Fruit fly (Drosophila melanogaster) whole organism, prepupa: Measurements from ENCODE around the gene Bub1.

Source experiments
- CG10669 ChIP-seq: fragments of 200-800 bp; sonication (Bioruptor generic); optimal IDR thresholded peaks from 3 replicates; lab custom pipeline; 2018; ENCODE audit warnings: missing biosample characterization, mild to moderate bottlenecking, missing genetic modification characterization, moderate library complexity
- CG11294 ChIP-seq: fragments of 200-800 bp; sonication (Bioruptor generic); IDR thresholded peaks from 2 replicates; pipeline ENCODE4 v1.3.6; 2022; ENCODE audit warnings: missing biosample characterization, missing genetic modification characterization
- CG11762 ChIP-seq: fragments of 200-800 bp; sonication (Bioruptor generic); optimal IDR thresholded peaks from 3 replicates; lab custom pipeline; 2016; ENCODE audit warnings: missing biosample characterization, missing genetic modification characterization; ENCODE audit not compliant: insufficient read depth
- CG11902 ChIP-seq: fragments of 200-800 bp; sonication (Bioruptor generic); optimal IDR thresholded peaks from 3 replicates; lab custom pipeline; 2016; ENCODE audit warnings: missing biosample characterization, missing genetic modification characterization
- CG1621 ChIP-seq: fragments of 200-800 bp; sonication (Bioruptor generic); optimal IDR thresholded peaks from 3 replicates; lab custom pipeline; 2018; ENCODE audit warnings: missing biosample characterization, mild to moderate bottlenecking, missing genetic modification characterization
- CG16779 ChIP-seq: fragments of 200-800 bp; sonication (Bioruptor generic); optimal IDR thresholded peaks from 3 replicates; lab custom pipeline; 2017; ENCODE audit warnings: missing biosample characterization, mild to moderate bottlenecking, missing genetic modification characterization
- CG3032 ChIP-seq: fragments of 200-800 bp; optimal IDR thresholded peaks from 2 replicates; lab custom pipeline; 2019; ENCODE audit warnings: missing biosample characterization, mild to moderate bottlenecking, missing genetic modification characterization, moderate library complexity
- CG31627 ChIP-seq: fragments of 200-800 bp; sonication (Bioruptor generic); optimal IDR thresholded peaks from 3 replicates; lab custom pipeline; 2016; ENCODE audit warnings: missing biosample characterization, missing genetic modification characterization
- CG3919 ChIP-seq: fragments of 200-800 bp; sonication (Bioruptor generic); optimal IDR thresholded peaks from 3 replicates; lab custom pipeline; 2016; ENCODE audit warnings: missing biosample characterization, missing genetic modification characterization
- CG4318 ChIP-seq: fragments of 200-800 bp; sonication (Bioruptor generic); optimal IDR thresholded peaks from 3 replicates; lab custom pipeline; 2017; ENCODE audit warnings: missing biosample characterization, mild to moderate bottlenecking, missing genetic modification characterization
- CG6163 ChIP-seq: fragments of 200-800 bp; sonication (Bioruptor generic); IDR thresholded peaks from 3 replicates; pipeline ENCODE4 v1.3.6; 2022; ENCODE audit warnings: missing biosample characterization, missing genetic modification characterization
- CG6792 ChIP-seq: fragments of 200-800 bp; sonication (Bioruptor generic); optimal IDR thresholded peaks from 3 replicates; lab custom pipeline; 2016; ENCODE audit warnings: missing biosample characterization, missing genetic modification characterization
- CG6808 ChIP-seq: fragments of 200-800 bp; sonication (Bioruptor generic); optimal IDR thresholded peaks from 3 replicates; lab custom pipeline; 2017; ENCODE audit warnings: missing biosample characterization, missing genetic modification characterization, mild to moderate bottlenecking, moderate library complexity, missing genetic modification reagents
- CG6854 ChIP-seq: fragments of 200-800 bp; sonication (Bioruptor generic); optimal IDR thresholded peaks from 2 replicates; lab custom pipeline; 2017; ENCODE audit warnings: missing biosample characterization, mild to moderate bottlenecking, missing genetic modification characterization
- CG7368 ChIP-seq: fragments of 200-800 bp; sonication (Bioruptor generic); optimal IDR thresholded peaks from 3 replicates; lab custom pipeline; 2016; ENCODE audit warnings: missing biosample characterization, missing genetic modification characterization
- CG8119 ChIP-seq: fragments of 200-800 bp; sonication (Bioruptor generic); IDR thresholded peaks from 3 replicates; pipeline ENCODE4 v1.3.6; 2022; ENCODE audit warnings: missing biosample characterization, missing genetic modification characterization
- CG8319 ChIP-seq: fragments of 200-800 bp; sonication (Bioruptor generic); optimal IDR thresholded peaks from 3 replicates; lab custom pipeline; 2016; ENCODE audit warnings: missing biosample characterization, missing genetic modification characterization
- CG8632 ChIP-seq: fragments of 200-800 bp; sonication (Bioruptor generic); optimal IDR thresholded peaks from 3 replicates; lab custom pipeline; 2016; ENCODE audit warnings: missing biosample characterization, missing genetic modification characterization
- CG9139 ChIP-seq: fragments of 200-800 bp; sonication (Bioruptor generic); optimal IDR thresholded peaks from 3 replicates; lab custom pipeline; 2017; ENCODE audit warnings: missing biosample characterization, mild to moderate bottlenecking, missing genetic modification characterization
- Eip75B ChIP-seq: fragments of 200-800 bp; sonication (Bioruptor generic); optimal IDR thresholded peaks from 3 replicates; lab custom pipeline; 2016; ENCODE audit warnings: missing biosample characterization, missing genetic modification characterization
- Ets21C ChIP-seq: fragments of 200-800 bp; sonication (Bioruptor generic); optimal IDR thresholded peaks from 3 replicates; lab custom pipeline; 2016; ENCODE audit warnings: missing biosample characterization, missing genetic modification characterization
- Gug ChIP-seq: fragments of 200-800 bp; sonication (Bioruptor generic); IDR thresholded peaks from 2 replicates; pipeline ENCODE4 v1.3.6; 2022; ENCODE audit warnings: missing biosample characterization, missing genetic modification characterization
- Hr38 ChIP-seq: sonication (Bioruptor generic); optimal IDR thresholded peaks from 2 replicates; lab custom pipeline; 2016; ENCODE audit warnings: missing biosample characterization, missing genetic modification characterization
- Hr39 ChIP-seq: fragments of 200-800 bp; sonication (Bioruptor generic); optimal IDR thresholded peaks from 2 replicates; lab custom pipeline; 2016; ENCODE audit warnings: missing biosample characterization, missing genetic modification characterization
- Hr4 ChIP-seq: fragments of 200-800 bp; sonication (Bioruptor generic); optimal IDR thresholded peaks from 3 replicates; lab custom pipeline; 2016; ENCODE audit warnings: missing biosample characterization, missing genetic modification characterization
- Met ChIP-seq: fragments of 200-800 bp; sonication (Bioruptor generic); optimal IDR thresholded peaks from 3 replicates; lab custom pipeline; 2016; ENCODE audit warnings: missing biosample characterization, missing genetic modification characterization
- OdsH ChIP-seq: fragments of 200-800 bp; sonication (Bioruptor generic); optimal IDR thresholded peaks from 3 replicates; lab custom pipeline; 2016; ENCODE audit warnings: missing biosample characterization, missing genetic modification characterization
- Smox ChIP-seq: fragments of 200-800 bp; sonication (Bioruptor generic); optimal IDR thresholded peaks from 3 replicates; lab custom pipeline; 2016; ENCODE audit warnings: missing biosample characterization, missing genetic modification characterization
- Sox102F ChIP-seq: fragments of 200-800 bp; sonication (Bioruptor generic); optimal IDR thresholded peaks from 2 replicates; lab custom pipeline; 2016; ENCODE audit warnings: missing biosample characterization, mild to moderate bottlenecking, missing genetic modification characterization
- Sox14 ChIP-seq: fragments of 200-800 bp; sonication (Bioruptor generic); optimal IDR thresholded peaks from 3 replicates; lab custom pipeline; 2016; ENCODE audit warnings: missing biosample characterization, missing genetic modification characterization
- achi ChIP-seq: fragments of 200-800 bp; sonication (Bioruptor generic); optimal IDR thresholded peaks from 3 replicates; lab custom pipeline; 2016; ENCODE audit warnings: missing biosample characterization, missing genetic modification characterization
- acj6 ChIP-seq: fragments of 200-800 bp; sonication (Bioruptor generic); optimal IDR thresholded peaks from 3 replicates; lab custom pipeline; 2016; ENCODE audit warnings: missing biosample characterization, missing genetic modification characterization
- cyc ChIP-seq: fragments of 200-800 bp; sonication (Bioruptor generic); optimal IDR thresholded peaks from 3 replicates; lab custom pipeline; 2016; ENCODE audit warnings: missing biosample characterization, missing genetic modification characterization
- dac ChIP-seq: fragments of 200-800 bp; sonication (Bioruptor generic); optimal IDR thresholded peaks from 2 replicates; lab custom pipeline; 2017; ENCODE audit warnings: missing biosample characterization, mild to moderate bottlenecking, missing genetic modification characterization
- dsx ChIP-seq: fragments of 200-800 bp; optimal IDR thresholded peaks from 3 replicates; lab custom pipeline; 2019; ENCODE audit warnings: missing biosample characterization, mild to moderate bottlenecking, missing genetic modification characterization, moderate library complexity; ENCODE audit not compliant: poor library complexity, severe bottlenecking
- esn ChIP-seq: fragments of 200-800 bp; sonication (Bioruptor generic); optimal IDR thresholded peaks from 2 replicates; lab custom pipeline; 2016; ENCODE audit warnings: missing biosample characterization, mild to moderate bottlenecking, missing genetic modification characterization, moderate library complexity
- fd59A ChIP-seq: fragments of 200-800 bp; sonication (Bioruptor generic); optimal IDR thresholded peaks from 2 replicates; lab custom pipeline; 2017; ENCODE audit warnings: missing biosample characterization, mild to moderate bottlenecking, missing genetic modification characterization, missing genetic modification reagents
- fd85E ChIP-seq: fragments of 200-800 bp; sonication (Bioruptor generic); optimal IDR thresholded peaks from 3 replicates; lab custom pipeline; 2016; ENCODE audit warnings: missing biosample characterization, missing genetic modification characterization
- lz ChIP-seq: fragments of 200-800 bp; sonication (Bioruptor generic); optimal IDR thresholded peaks from 3 replicates; lab custom pipeline; 2016; ENCODE audit warnings: missing biosample characterization, missing genetic modification characterization
- net ChIP-seq: fragments of 200-800 bp; sonication (Bioruptor generic); optimal IDR thresholded peaks from 3 replicates; lab custom pipeline; 2016; ENCODE audit warnings: missing biosample characterization, missing genetic modification characterization
- pdm3 ChIP-seq: fragments of 200-800 bp; sonication (Bioruptor generic); optimal IDR thresholded peaks from 3 replicates; lab custom pipeline; 2016; ENCODE audit warnings: missing biosample characterization, missing genetic modification characterization
- salr ChIP-seq, 2 experiments: fragments of 200-800 bp; sonication (Bioruptor generic); optimal IDR thresholded peaks; 3 replicates each; lab custom pipeline; 2016 to 2018; ENCODE audit warnings: missing biosample characterization in 2 of 2, missing genetic modification characterization in 2 of 2, mild to moderate bottlenecking in 1 of 2
- spab ChIP-seq: fragments of 200-800 bp; sonication (Bioruptor generic); optimal IDR thresholded peaks from 2 replicates; lab custom pipeline; 2017; ENCODE audit warnings: missing biosample characterization, mild to moderate bottlenecking, missing genetic modification characterization, missing genetic modification reagents
- ss ChIP-seq, 2 experiments: fragments of 200-800 bp; sonication (Bioruptor generic); optimal IDR thresholded peaks; 2 replicates in 1 of 2; 3 replicates in 1 of 2; lab custom pipeline; 2017 to 2018; ENCODE audit warnings: mild to moderate bottlenecking in 2 of 2, missing biosample characterization in 2 of 2, missing genetic modification characterization in 2 of 2, moderate library complexity in 1 of 2
- svp ChIP-seq: fragments of 200-800 bp; sonication (Bioruptor generic); peaks from one replicate; lab custom pipeline; 2016; ENCODE audit warnings: missing biosample characterization, missing genetic modification characterization
- topi ChIP-seq: fragments of 200-800 bp; sonication (Bioruptor generic); optimal IDR thresholded peaks from 3 replicates; lab custom pipeline; 2016; ENCODE audit warnings: missing biosample characterization, missing genetic modification characterization

The Bub1 gene

DNA sequence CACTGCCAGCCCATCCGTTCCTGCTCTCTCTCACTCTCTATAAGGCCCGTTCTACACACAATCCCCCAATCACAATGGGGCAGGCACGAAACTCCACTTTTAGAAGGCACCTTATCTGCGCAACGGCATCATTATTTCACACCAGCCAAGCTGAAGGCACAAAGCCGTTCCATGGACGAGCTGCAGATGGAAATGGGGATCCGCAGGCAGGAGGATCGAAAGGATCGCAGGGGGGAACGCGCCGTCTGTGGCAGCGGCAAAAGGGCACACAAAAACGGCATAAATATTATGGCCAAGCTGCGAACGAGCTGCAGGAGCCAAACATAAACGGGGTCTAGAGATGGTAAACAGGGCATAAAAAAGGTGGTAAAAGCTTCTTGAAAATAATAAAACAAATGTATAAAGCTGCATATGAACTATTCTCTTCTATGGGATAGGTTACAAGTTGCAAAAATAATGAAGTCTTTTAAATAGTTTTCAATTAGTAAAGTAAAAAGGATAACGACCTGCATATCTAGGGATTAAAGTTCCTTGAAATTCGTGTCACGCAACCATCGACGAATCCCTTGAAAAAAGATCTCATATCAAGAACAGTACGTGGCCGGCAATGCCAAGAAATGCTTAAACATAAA is 26.1 kb upstream of the Bub1 start (continued):
- TF ChIP-seq net (GFP tag; lab: Kevin White, UChicago), result peak; percentile 17
- TF ChIP-seq CG10669 (GFP tag; lab: Kevin White, UChicago), result peak; percentile 61
- TF ChIP-seq topi (GFP tag; lab: Kevin White, UChicago), result peak; percentile 76
- peak; percentile 91 for TF ChIP-seq svp (GFP tag; lab: Kevin White, UChicago)
- TF ChIP-seq CG6854, result no peak
- TF ChIP-seq CG16779 (tag; lab: Kevin White, UChicago), result peak; percentile 0
- TF ChIP-seq CG8119, result 0 out of 3 replicates have a peak, but pooled peaks have one; percentile 15
- peak; percentile 74 for TF ChIP-seq CG3032 (tag; lab: Kevin White, UChicago)
- TF ChIP-seq dac (GFP tag; lab: Kevin White, UChicago), result no peak
- TF ChIP-seq dsx (GFP tag; lab: Kevin White, UChicago), result peak; percentile 66
- TF ChIP-seq spab (GFP tag; lab: Kevin White, UChicago), result peak; percentile 52
- peak; percentile 75 for TF ChIP-seq Smox (GFP tag; lab: Kevin White, UChicago)
- TF ChIP-seq CG11294 (GFP tag; lab: Robert Waterston, UW), result no peak
- peak; percentile 70 for TF ChIP-seq fd59A
- TF ChIP-seq acj6, result peak; percentile 65
- TF ChIP-seq CG6163, result no peak
- TF ChIP-seq CG11762 (GFP tag; lab: Kevin White, UChicago), result no peak
- peak; percentile 62 for TF ChIP-seq CG6792 (GFP tag; lab: Kevin White, UChicago)
- TF ChIP-seq CG31627 (GFP tag; lab: Kevin White, UChicago), result peak; percentile 69
- peak; percentile 82 for TF ChIP-seq Met (GFP tag; lab: Kevin White, UChicago)
- TF ChIP-seq achi (GFP tag; lab: Kevin White, UChicago), result peak; percentile 56
- peak; percentile 55 for TF ChIP-seq cyc (GFP tag; lab: Kevin White, UChicago)
- peak; percentile 71 for TF ChIP-seq lz (GFP tag; lab: Kevin White, UChicago)
- peak; percentile 63 for TF ChIP-seq Sox14 (GFP tag; lab: Kevin White, UChicago)
- peak; percentile 61 for TF ChIP-seq Ets21C
- peak; percentile 33 for TF ChIP-seq CG3919 (GFP tag; lab: Kevin White, UChicago)
- peak; percentile 76 for TF ChIP-seq Sox102F (GFP tag; lab: Kevin White, UChicago)
- TF ChIP-seq CG8319, result no peak
- TF ChIP-seq Eip75B (GFP tag; lab: Kevin White, UChicago), result peak; percentile 65
- TF ChIP-seq CG1621 (tag; lab: Kevin White, UChicago), result no peak

dm6 chr2L:5254105-5254711 is 24.5 kb upstream of the Bub1 start:
- TF ChIP-seq Eip75B (GFP tag; lab: Kevin White, UChicago) (peak; percentile 95), salr (GFP tag; optimal IDR thresholded peaks at IDR 0.05; lab: Kevin White, UChicago) (peak; percentile 77 to 83), CG4318 (GFP tag; lab: Kevin White, UChicago) (peak; percentile 55), CG3919 (GFP tag; lab: Kevin White, UChicago) (peak; percentile 96), CG1621 (tag; lab: Kevin White, UChicago) (peak; percentile 90), CG8632 (GFP tag; lab: Kevin White, UChicago) (peak; percentile 88), pdm3 (GFP tag; lab: Kevin White, UChicago) (peak; percentile 94), esn (GFP tag; lab: Kevin White, UChicago) (peak; percentile 98), Ets21C (peak; percentile 94), Hr39 (peak; percentile 97), CG11902 (GFP tag; lab: Kevin White, UChicago) (peak; percentile 89), fd85E (GFP tag; lab: Kevin White, UChicago) (peak; percentile 75), CG8119 (peak; percentile 82), dsx (GFP tag; lab: Kevin White, UChicago) (peak; percentile 92), topi (GFP tag; lab: Kevin White, UChicago) (peak; percentile 96), Hr4 (GFP tag; lab: Kevin White, UChicago) (peak; percentile 69), CG7368 (GFP tag; lab: Kevin White, UChicago) (peak; percentile 91), CG11762 (GFP tag; lab: Kevin White, UChicago) (peak; percentile 85), OdsH (GFP tag; lab: Kevin White, UChicago) (peak; percentile 91), achi (GFP tag; lab: Kevin White, UChicago) (peak; percentile 92), Hr38 (GFP tag; lab: Kevin White, UChicago) (no peak), ss (GFP tag; optimal IDR thresholded peaks at IDR 0.05; lab: Kevin White, UChicago) (peak; percentile 92), fd59A (peak; percentile 92), Gug (GFP tag; lab: Robert Waterston, UW) (peak; percentile 58; the same call in 1 of the 2 replicates), CG6792 (GFP tag; lab: Kevin White, UChicago) (peak; percentile 95), CG11294 (GFP tag; lab: Robert Waterston, UW) (peak; percentile 33; the same call in 1 of the 2 replicates), CG6808 (peak; percentile 91), CG6854 (peak; percentile 94), CG9139 (GFP tag; lab: Kevin White, UChicago) (peak; percentile 86), cyc (GFP tag; lab: Kevin White, UChicago) (peak; percentile 96)
